Fruit fly (Drosophila melanogaster): Measurements from ENCODE around the gene PGRP-SA.

The PGRP-SA gene

dm6 chrX:11548701-11549100 lies 12.7 kb upstream of the PGRP-SA start (continued):
- peak; percentile 8 for TF ChIP-seq CG2116 (GFP tag; optimal IDR thresholded peaks at IDR 0.05)
- no peak for TF ChIP-seq ato (GFP tag; IDR thresholded peaks at IDR 0.05; ENCODE audit: partially characterized antibody)
- no peak for TF ChIP-seq fu2 (GFP tag; optimal IDR thresholded peaks at IDR 0.05)
- peak; percentile 4 for TF ChIP-seq btn (GFP tag; optimal IDR thresholded peaks at IDR 0.05)
- TF ChIP-seq CG12769 (tag; optimal IDR thresholded peaks at IDR 0.05), result no peak
- TF ChIP-seq sna (GFP tag; IDR thresholded peaks at IDR 0.05; ENCODE audit: partially characterized antibody), result no peak
- no peak for TF ChIP-seq CG10462 (GFP tag; optimal IDR thresholded peaks at IDR 0.05)
- peak; percentile 36; the same call in 1 of the 2 replicates for TF ChIP-seq ara (GFP tag; IDR thresholded peaks at IDR 0.05)
- TF ChIP-seq CG8944 (GFP tag; optimal IDR thresholded peaks at IDR 0.05), result no peak
- TF ChIP-seq da (GFP tag; optimal IDR thresholded peaks at IDR 0.05), result no peak
- TF ChIP-seq CG6175 (GFP tag; IDR thresholded peaks at IDR 0.05), result no peak
- TF ChIP-seq ranshi (GFP tag; IDR thresholded peaks at IDR 0.05), result peak; percentile 20; the same call in 1 of the 2 replicates
- TF ChIP-seq CG5245 (GFP tag; optimal IDR thresholded peaks at IDR 0.05), result peak; percentile 38
- TF ChIP-seq Hey (tag; optimal IDR thresholded peaks at IDR 0.05), result no peak
- no peak for TF ChIP-seq gcm (GFP tag; optimal IDR thresholded peaks at IDR 0.05)
- TF ChIP-seq E2f1 (GFP tag; IDR thresholded peaks at IDR 0.05), result no peak
- TF ChIP-seq CG11504 (tag; optimal IDR thresholded peaks at IDR 0.05), result peak; percentile 57
- no peak for TF ChIP-seq CG2199 (GFP tag; IDR thresholded peaks at IDR 0.05)
- TF ChIP-seq Xrp1 (GFP tag; IDR thresholded peaks at IDR 0.05), result peak; percentile 64
- TF ChIP-seq ci (GFP tag; IDR thresholded peaks at IDR 0.05), result 0 out of 3 replicates have a peak, but pooled peaks have one; percentile 16
- no peak for TF ChIP-seq D19B (GFP tag; optimal IDR thresholded peaks at IDR 0.05)
- peak; percentile 71 for TF ChIP-seq gem (tag; optimal IDR thresholded peaks at IDR 0.05)
- no peak for TF ChIP-seq CG1832 (GFP tag; optimal IDR thresholded peaks at IDR 0.05)
- TF ChIP-seq HLH4C (GFP tag; IDR thresholded peaks at IDR 0.05; ENCODE audit: partially characterized antibody), result no peak
- TF ChIP-seq run (tag; optimal IDR thresholded peaks at IDR 0.05), result no peak
- TF ChIP-seq CG17359 (tag; optimal IDR thresholded peaks at IDR 0.05), result peak; percentile 47
- no peak for TF ChIP-seq so (GFP tag; IDR thresholded peaks at IDR 0.05)
- no peak for TF ChIP-seq crp (GFP tag; optimal IDR thresholded peaks at IDR 0.05)
- TF ChIP-seq CG13287 (GFP tag; IDR thresholded peaks at IDR 0.05; ENCODE audit: partially characterized antibody), result no peak
- TF ChIP-seq trh (GFP tag; optimal IDR thresholded peaks at IDR 0.05), result no peak
- peak; percentile 29 for TF ChIP-seq CG17802 (tag; optimal IDR thresholded peaks at IDR 0.05)
- TF ChIP-seq Blimp-1 (GFP tag; optimal IDR thresholded peaks at IDR 0.05), result peak; percentile 67
- TF ChIP-seq peb (GFP tag; IDR thresholded peaks at IDR 0.05), result no peak
- peak; percentile 24 for TF ChIP-seq zf30C (GFP tag; optimal IDR thresholded peaks at IDR 0.05)
- peak; percentile 37; the same call in 1 of the 2 replicates for TF ChIP-seq Rfx (GFP tag; IDR thresholded peaks at IDR 0.05)
- peak in 1 of 3 experiments; percentile 68 for TF ChIP-seq lola (GFP tag; optimal IDR thresholded peaks at IDR 0.05)
- no peak for TF ChIP-seq CG17186 (GFP tag; optimal IDR thresholded peaks at IDR 0.05)
- no peak for TF ChIP-seq pros (GFP tag; optimal IDR thresholded peaks at IDR 0.05)
- no peak for TF ChIP-seq CG7372 (GFP tag; IDR thresholded peaks at IDR 0.05)
- TF ChIP-seq lab (GFP tag; optimal IDR thresholded peaks at IDR 0.05), result peak; percentile 29
- TF ChIP-seq danr (GFP tag; IDR thresholded peaks at IDR 0.05), result no peak
- peak; percentile 51; the same call in 2 of the 3 replicates for TF ChIP-seq CG11695 (GFP tag; IDR thresholded peaks at IDR 0.05)
- TF ChIP-seq CG9609 (GFP tag; optimal IDR thresholded peaks at IDR 0.05), result no peak
- TF ChIP-seq odd (GFP tag; optimal IDR thresholded peaks at IDR 0.05), result peak; percentile 4
- no peak for TF ChIP-seq Hr3 (GFP tag; optimal IDR thresholded peaks at IDR 0.05)
- no peak for TF ChIP-seq jing (GFP tag; optimal IDR thresholded peaks at IDR 0.05)
- TF ChIP-seq CG4424 (GFP tag; optimal IDR thresholded peaks at IDR 0.05), result peak; percentile 50
- TF ChIP-seq rib (GFP tag; IDR thresholded peaks at IDR 0.05), result no peak
- TF ChIP-seq CG8290 (GFP tag; optimal IDR thresholded peaks at IDR 0.05), result no peak
- TF ChIP-seq CG8290 (tag; optimal IDR thresholded peaks at IDR 0.05), result peak in 1 of 2 experiments; percentile 11
- TF ChIP-seq Side (GFP tag; optimal IDR thresholded peaks at IDR 0.05), result peak; percentile 26
